Worm (Caenorhabditis elegans) whole organism, mixed stage, embryonic: Measurements from ENCODE around the gene Y45F10D.14.

Experiments used
- M03D4.4 ChIP-seq: sonication (generic microtip); optimal IDR thresholded peaks from 2 replicates; lab custom pipeline; 2017; ENCODE audit warnings: mild to moderate bottlenecking, missing genetic modification characterization, missing compliant biosample characterization
- bed-3 ChIP-seq: fragments of 200-800 bp; sonication (Bioruptor generic); optimal IDR thresholded peaks from 3 replicates; lab custom pipeline; 2018; ENCODE audit warnings: mild to moderate bottlenecking, missing genetic modification characterization, moderate library complexity, missing compliant biosample characterization
- blmp-1 ChIP-seq: fragments of 150-350 bp; optimal IDR thresholded peaks from 2 replicates; lab custom pipeline; 2014; ENCODE audit warnings: missing biosample characterization, missing genetic modification characterization
- ceh-39 ChIP-seq: fragments of 150-350 bp; optimal IDR thresholded peaks from 2 replicates; lab custom pipeline; 2014; ENCODE audit warnings: missing biosample characterization, missing genetic modification characterization
- ceh-43 ChIP-seq: fragments of 200-800 bp; sonication (Bioruptor generic); optimal IDR thresholded peaks from 2 replicates; lab custom pipeline; 2018; ENCODE audit warnings: mild to moderate bottlenecking, missing genetic modification characterization, moderate library complexity, missing compliant biosample characterization
- ceh-83 ChIP-seq: fragments of 200-800 bp; sonication (Bioruptor generic); optimal IDR thresholded peaks from 2 replicates; lab custom pipeline; 2018; ENCODE audit warnings: mild to moderate bottlenecking, missing genetic modification characterization, missing compliant biosample characterization
- ces-1 ChIP-seq: fragments of 150-350 bp; optimal IDR thresholded peaks from 2 replicates; lab custom pipeline; 2014; ENCODE audit warnings: missing biosample characterization, missing genetic modification reagents, missing genetic modification characterization
- cnd-1 ChIP-seq: fragments of 200-800 bp; sonication (Bioruptor generic); optimal IDR thresholded peaks from 2 replicates; lab custom pipeline; 2018; ENCODE audit warnings: mild to moderate bottlenecking, missing genetic modification characterization, missing compliant biosample characterization
- drap-1 ChIP-seq: fragments of 200-800 bp; sonication (Bioruptor generic); optimal IDR thresholded peaks from 3 replicates; lab custom pipeline; 2018; ENCODE audit warnings: mild to moderate bottlenecking, missing genetic modification characterization, missing compliant biosample characterization
- elt-1 ChIP-seq: sonication (generic microtip); optimal IDR thresholded peaks from 2 replicates; lab custom pipeline; 2017; ENCODE audit warnings: missing genetic modification characterization, mild to moderate bottlenecking, missing compliant biosample characterization, antibody characterized with exemption, moderate library complexity, borderline replicate concordance; ENCODE audit not compliant: insufficient read depth
- elt-3 ChIP-seq: fragments of 150-350 bp; optimal IDR thresholded peaks from 2 replicates; lab custom pipeline; 2014; ENCODE audit warnings: missing biosample characterization, missing genetic modification characterization
- flh-1 ChIP-seq: fragments of 200-800 bp; sonication (Bioruptor generic); optimal IDR thresholded peaks from 2 replicates; lab custom pipeline; 2018; ENCODE audit warnings: mild to moderate bottlenecking, missing genetic modification characterization, moderate library complexity, missing compliant biosample characterization
- lin-13 ChIP-seq: fragments of 150-350 bp; optimal IDR thresholded peaks from 2 replicates; lab custom pipeline; 2014; ENCODE audit warnings: missing biosample characterization, missing genetic modification characterization
- mep-1 ChIP-seq: fragments of 150-350 bp; optimal IDR thresholded peaks from 2 replicates; lab custom pipeline; 2017; ENCODE audit warnings: missing biosample characterization, missing genetic modification reagents, missing genetic modification characterization, inconsistent platforms
- mls-2 ChIP-seq: sonication (generic microtip); optimal IDR thresholded peaks from 2 replicates; lab custom pipeline; 2016; ENCODE audit warnings: mild to moderate bottlenecking, missing genetic modification characterization, moderate library complexity, missing compliant biosample characterization
- nhr-12 ChIP-seq: fragments of 150-350 bp; optimal IDR thresholded peaks from 2 replicates; lab custom pipeline; 2014; ENCODE audit warnings: missing biosample characterization, missing genetic modification characterization
- nhr-2 ChIP-seq: fragments of 150-350 bp; optimal IDR thresholded peaks from 2 replicates; lab custom pipeline; 2014; ENCODE audit warnings: missing biosample characterization, missing genetic modification characterization
- nhr-237 ChIP-seq: fragments of 150-350 bp; optimal IDR thresholded peaks from 2 replicates; lab custom pipeline; 2014; ENCODE audit warnings: missing biosample characterization, missing genetic modification characterization
- nhr-28 ChIP-seq: fragments of 150-350 bp; optimal IDR thresholded peaks from 2 replicates; lab custom pipeline; 2014; ENCODE audit warnings: missing biosample characterization, missing genetic modification characterization
- nhr-76 ChIP-seq: sonication (generic microtip); optimal IDR thresholded peaks from 2 replicates; lab custom pipeline; 2017; ENCODE audit warnings: missing biosample characterization, missing genetic modification characterization
- pha-4 ChIP-seq: fragments of 150-350 bp; optimal IDR thresholded peaks from 2 replicates; lab custom pipeline; 2018; ENCODE audit warnings: missing biosample characterization, missing genetic modification reagents, missing genetic modification characterization
- sem-2 ChIP-seq: fragments of 200-800 bp; sonication (Bioruptor generic); optimal IDR thresholded peaks from 2 replicates; lab custom pipeline; 2018; ENCODE audit warnings: mild to moderate bottlenecking, missing genetic modification characterization, missing compliant biosample characterization
- snpc-4 ChIP-seq: fragments of 150-350 bp; optimal IDR thresholded peaks from 2 replicates; lab custom pipeline; 2014; ENCODE audit warnings: missing biosample characterization, missing genetic modification characterization
- unc-120 ChIP-seq: sonication (generic microtip); optimal IDR thresholded peaks from 2 replicates; lab custom pipeline; 2017; ENCODE audit warnings: missing genetic modification characterization, missing compliant biosample characterization; ENCODE audit not compliant: poor library complexity, severe bottlenecking
- unc-39 ChIP-seq: fragments of 150-350 bp; optimal IDR thresholded peaks from 2 replicates; lab custom pipeline; 2014; ENCODE audit warnings: missing biosample characterization, missing genetic modification characterization
- zip-8 ChIP-seq: fragments of 150-350 bp; optimal IDR thresholded peaks from 2 replicates; lab custom pipeline; 2014; ENCODE audit warnings: missing biosample characterization, missing genetic modification characterization

Gene Y45F10D.14

DNA sequence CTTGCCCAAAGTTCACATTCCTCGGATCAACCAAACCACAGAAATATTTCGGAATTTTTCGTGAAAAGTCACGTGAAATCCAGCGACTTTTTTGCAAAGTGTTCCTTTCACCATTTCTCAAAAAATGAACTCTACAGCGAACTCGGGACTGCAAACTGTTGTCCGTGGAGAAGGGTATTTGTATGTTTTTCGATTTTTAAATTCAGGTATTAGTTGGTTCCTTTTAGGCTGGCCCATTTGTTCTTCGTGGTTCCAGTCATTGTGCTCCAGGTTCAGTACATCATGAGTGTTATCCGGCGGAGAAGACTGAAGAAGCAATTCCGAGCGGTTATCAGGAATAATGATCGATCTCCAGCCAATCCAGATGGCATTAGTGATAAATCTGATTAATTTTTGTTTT, 30.9 kb downstream of the Y45F10D.14 start:
- TF ChIP-seq nhr-12 (tag; lab: Kevin White, UChicago) (no peak), sem-2 (GFP tag; lab: Kevin White, UChicago) (no peak)

DNA sequence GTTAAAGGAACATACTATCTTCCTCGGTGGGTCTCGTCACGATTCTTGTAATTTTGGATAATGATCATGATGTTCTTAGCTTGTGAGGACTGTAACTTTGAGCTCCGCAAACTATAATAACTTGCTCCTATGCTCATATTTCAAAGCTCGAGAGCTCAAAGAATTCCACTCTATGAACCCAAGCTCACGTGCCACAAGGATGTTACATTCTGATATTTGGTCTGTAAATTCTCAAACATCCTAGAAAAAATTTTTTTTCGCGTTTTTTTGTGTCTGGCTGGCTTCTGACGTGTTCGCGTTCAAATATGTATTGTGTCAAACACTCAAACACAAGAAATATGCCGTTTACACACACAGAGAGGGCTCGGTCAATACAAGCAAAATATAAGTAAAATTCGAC, 31.5 kb downstream of the Y45F10D.14 start, which contains the start of gene Y45F10D.16:
Gene Y45F10D.16, plus strand, starts transcription at position 301 of the 400 bp plus-strand sequence.
- no peak for TF ChIP-seq snpc-4 (tag; lab: Kevin White, UChicago)

ce11 chrIV:13774578-13774977, 33.0 kb downstream of the Y45F10D.14 start, which contains the start of gene Y45F10D.2:
Gene Y45F10D.2, minus strand, starts transcription at chrIV:13774678.
- TF ChIP-seq bed-3 (GFP tag; lab: Kevin White, UChicago) (no peak), mls-2 (tag; lab: Kevin White, UChicago) (no peak), flh-1 (GFP tag; lab: Kevin White, UChicago) (no peak), M03D4.4 (tag; lab: Kevin White, UChicago) (no peak)

ce11 chrIV:13764708-13765107, 42.9 kb downstream of the Y45F10D.14 start:
- no peak for TF ChIP-seq cnd-1
- TF ChIP-seq lin-13 = no peak
- TF ChIP-seq nhr-28 = no peak
- no peak for TF ChIP-seq nhr-237 (tag; lab: Kevin White, UChicago)

DNA sequence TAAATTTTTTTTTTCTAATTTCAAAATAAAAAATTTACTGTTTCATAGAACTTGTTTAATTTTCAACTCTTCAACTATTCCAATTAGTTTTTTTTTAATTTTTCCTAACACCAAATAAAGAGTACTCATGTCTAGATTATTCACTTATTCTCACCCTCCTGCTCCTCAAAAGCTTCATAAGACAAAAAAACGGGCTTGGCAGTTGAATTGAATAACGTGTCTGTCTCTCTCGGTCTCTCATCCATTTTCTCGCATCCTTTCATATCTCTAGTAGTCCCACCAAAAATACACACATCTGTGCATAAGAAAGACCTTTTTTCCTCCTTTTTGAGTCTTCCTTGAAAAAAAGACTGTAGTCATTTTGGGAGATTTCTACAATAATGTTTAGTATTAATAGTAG, 44.2 kb downstream of the Y45F10D.14 start:
- no peak for TF ChIP-seq unc-120 (tag; lab: Kevin White, UChicago)
- peak; percentile 88 for TF ChIP-seq ces-1 (GFP tag; lab: Kevin White, UChicago)
- no peak for TF ChIP-seq pha-4 (tag; lab: Kevin White, UChicago)
- no peak for TF ChIP-seq mep-1 (tag; lab: Kevin White, UChicago)
- no peak for TF ChIP-seq nhr-2
- no peak for TF ChIP-seq M03D4.4 (tag; lab: Kevin White, UChicago)
- no peak for TF ChIP-seq nhr-12 (tag; lab: Kevin White, UChicago)
- no peak for TF ChIP-seq lin-13
- no peak for TF ChIP-seq elt-3 (tag; lab: Kevin White, UChicago)
- TF ChIP-seq, all 35 proteins: peak for 1

DNA sequence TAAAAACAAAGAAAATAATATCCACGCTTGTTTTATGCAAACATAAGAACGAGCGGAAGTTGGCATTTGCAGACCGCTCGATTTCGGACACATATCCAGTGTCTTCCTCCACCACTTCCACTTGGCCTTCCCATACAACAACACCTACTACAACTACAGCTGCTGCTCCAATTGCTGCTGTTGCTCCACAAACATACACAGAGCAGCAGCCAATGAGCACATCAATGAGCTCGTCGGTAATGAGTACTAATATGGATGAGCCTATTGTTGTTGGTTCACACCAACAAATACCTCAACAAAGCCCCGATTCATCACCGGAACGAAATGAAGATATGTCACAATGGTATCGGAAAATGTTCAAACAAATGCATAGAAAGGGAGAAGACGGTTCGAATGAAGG, 52.0 kb downstream of the Y45F10D.14 start:
- TF ChIP-seq sem-2 (GFP tag; lab: Kevin White, UChicago) = no peak
- TF ChIP-seq nhr-12 (tag; lab: Kevin White, UChicago) = no peak
- no peak for TF ChIP-seq blmp-1 (tag; lab: Kevin White, UChicago)
- no peak for TF ChIP-seq cnd-1
- no peak for TF ChIP-seq drap-1 (GFP tag; lab: Kevin White, UChicago)
- no peak for TF ChIP-seq snpc-4 (tag; lab: Kevin White, UChicago)
- TF ChIP-seq elt-3 (tag; lab: Kevin White, UChicago) = no peak
- no peak for TF ChIP-seq ceh-43 (GFP tag; lab: Kevin White, UChicago)
- TF ChIP-seq mep-1 (tag; lab: Kevin White, UChicago) = no peak
- TF ChIP-seq flh-1 (GFP tag; lab: Kevin White, UChicago) = no peak
- TF ChIP-seq ceh-83 (GFP tag; lab: Kevin White, UChicago) = no peak
- no peak for TF ChIP-seq elt-1 (tag; lab: Kevin White, UChicago)
- TF ChIP-seq ceh-39 (tag; lab: Kevin White, UChicago) = no peak
- no peak for TF ChIP-seq unc-39 (tag; lab: Kevin White, UChicago)
- TF ChIP-seq nhr-76 (tag; lab: Kevin White, UChicago) = no peak
- no peak for TF ChIP-seq nhr-237 (tag; lab: Kevin White, UChicago)
- TF ChIP-seq zip-8 (tag; lab: Kevin White, UChicago) = no peak
- no peak for TF ChIP-seq pha-4 (tag; lab: Kevin White, UChicago)
- TF ChIP-seq, all 35 proteins: peak for 0
